Fruit fly (Drosophila melanogaster) whole organism, embryonic: ENCODE data around the gene Upf2.
A peak's percentile ranks its signal among the peaks of the same experiment; 100 is the strongest.

ENCODE experiments used
- BEAF-32 ChIP-seq: fragments of 200-800 bp; sonication (Bioruptor generic); optimal IDR thresholded peaks from 3 replicates; lab custom pipeline; 2017; ENCODE audit warnings: missing biosample characterization, missing genetic modification characterization, mild to moderate bottlenecking, moderate library complexity, missing genetic modification reagents
- CG10209 ChIP-seq: fragments of 200-800 bp; sonication (Bioruptor generic); optimal IDR thresholded peaks from 3 replicates; lab custom pipeline; 2017; ENCODE audit warnings: missing biosample characterization, mild to moderate bottlenecking, missing genetic modification characterization, missing genetic modification reagents
- CG11085 ChIP-seq: fragments of 200-800 bp; sonication (Bioruptor generic); IDR thresholded peaks from 2 replicates; pipeline ENCODE4 v1.3.6; 2022; ENCODE audit warnings: missing biosample characterization, missing genetic modification characterization
- CG11695 ChIP-seq: fragments of 200-800 bp; sonication (Bioruptor generic); IDR thresholded peaks from 3 replicates; pipeline ENCODE4 v1.3.6; 2022; ENCODE audit warnings: missing biosample characterization, missing genetic modification characterization
- CG12659 ChIP-seq: fragments of 200-800 bp; sonication (Bioruptor generic); optimal IDR thresholded peaks from 3 replicates; lab custom pipeline; 2017; ENCODE audit warnings: mild to moderate bottlenecking, missing biosample characterization, missing genetic modification reagents, missing genetic modification characterization
- CG13123 ChIP-seq: fragments of 200-800 bp; sonication (Bioruptor generic); optimal IDR thresholded peaks from 2 replicates; lab custom pipeline; 2016; ENCODE audit warnings: missing biosample characterization, missing genetic modification characterization
- CG13287 ChIP-seq: fragments of 200-800 bp; sonication (Bioruptor generic); IDR thresholded peaks from 2 replicates; pipeline ENCODE4 v1.3.6; 2022; ENCODE audit warnings: missing biosample characterization, missing genetic modification characterization; ENCODE audit not compliant: partially characterized antibody
- CG15601 ChIP-seq: fragments of 200-800 bp; sonication (Bioruptor generic); optimal IDR thresholded peaks from 3 replicates; lab custom pipeline; 2019; ENCODE audit warnings: missing biosample characterization, mild to moderate bottlenecking, missing genetic modification characterization, moderate library complexity
- CG2116 ChIP-seq: fragments of 200-800 bp; sonication (Bioruptor generic); optimal IDR thresholded peaks from 3 replicates; lab custom pipeline; 2018; ENCODE audit warnings: missing biosample characterization, mild to moderate bottlenecking, missing genetic modification characterization
- CG2120 ChIP-seq: fragments of 200-800 bp; sonication (Bioruptor generic); optimal IDR thresholded peaks from 3 replicates; lab custom pipeline; 2016; ENCODE audit warnings: missing biosample characterization, missing genetic modification characterization
- CG2129 ChIP-seq: fragments of 200-800 bp; sonication (Bioruptor generic); IDR thresholded peaks from 2 replicates; pipeline ENCODE4 v1.3.6; 2022; ENCODE audit warnings: missing biosample characterization, missing genetic modification characterization; ENCODE audit not compliant: partially characterized antibody
- CG31388 ChIP-seq: fragments of 200-800 bp; sonication (Bioruptor generic); optimal IDR thresholded peaks from 2 replicates; lab custom pipeline; 2016; ENCODE audit warnings: missing biosample characterization, missing genetic modification characterization
- CG31441 ChIP-seq: fragments of 200-800 bp; sonication (Bioruptor generic); IDR thresholded peaks from 2 replicates; pipeline ENCODE4 v1.3.6; 2022; ENCODE audit warnings: missing biosample characterization, missing genetic modification characterization
- CG3726 ChIP-seq: fragments of 200-800 bp; sonication (Bioruptor generic); IDR thresholded peaks from 3 replicates; pipeline ENCODE4, ENCODE4 v1.3.6; 2022; ENCODE audit warnings: missing biosample characterization, missing genetic modification characterization
- CG43689 ChIP-seq: fragments of 200-800 bp; sonication (Bioruptor generic); IDR thresholded peaks from 2 replicates; pipeline ENCODE4 v1.3.6; 2022; ENCODE audit warnings: missing biosample characterization, missing genetic modification characterization
- CG6254 ChIP-seq: fragments of 200-800 bp; sonication (Bioruptor generic); optimal IDR thresholded peaks from 3 replicates; lab custom pipeline; 2017; ENCODE audit warnings: mild to moderate bottlenecking, missing biosample characterization, missing genetic modification reagents, missing genetic modification characterization
- CG8281 ChIP-seq: fragments of 200-800 bp; sonication (Bioruptor generic); optimal IDR thresholded peaks from 2 replicates; lab custom pipeline; 2018; ENCODE audit warnings: missing biosample characterization, mild to moderate bottlenecking, missing genetic modification characterization, moderate library complexity
- CG8290 ChIP-seq, 3 experiments: fragments of 200-800 bp; sonication (Bioruptor generic); optimal IDR thresholded peaks; 2 replicates each; lab custom pipeline; 2016 to 2019; ENCODE audit warnings: missing biosample characterization in 3 of 3, missing genetic modification characterization in 3 of 3, mild to moderate bottlenecking in 2 of 3, moderate library complexity in 1 of 3
- Dek ChIP-seq: fragments of 200-800 bp; sonication (Bioruptor generic); optimal IDR thresholded peaks from 3 replicates; lab custom pipeline; 2019; ENCODE audit warnings: missing biosample characterization, mild to moderate bottlenecking, missing genetic modification characterization, moderate library complexity
- E2f1 ChIP-seq: fragments of 200-800 bp; sonication (Bioruptor generic); IDR thresholded peaks from 2 replicates; pipeline ENCODE4 v1.3.6; 2022; ENCODE audit warnings: missing biosample characterization, missing genetic modification characterization
- E2f2 ChIP-seq: fragments of 200-800 bp; sonication (Bioruptor generic); IDR thresholded peaks from 2 replicates; pipeline ENCODE4 v1.3.6; 2022; ENCODE audit warnings: missing biosample characterization, missing genetic modification characterization
- Ets65A ChIP-seq: fragments of 200-800 bp; sonication (Bioruptor generic); peaks from one replicate; lab custom pipeline; 2016; ENCODE audit warnings: missing biosample characterization, missing genetic modification characterization
- Ets97D ChIP-seq: fragments of 200-800 bp; sonication (Bioruptor generic); optimal IDR thresholded peaks from 3 replicates; lab custom pipeline; 2016; ENCODE audit warnings: missing biosample characterization, missing genetic modification characterization
- Gsc ChIP-seq: fragments of 200-800 bp; sonication (Bioruptor generic); IDR thresholded peaks from 2 replicates; pipeline ENCODE4 v1.3.6; 2022; ENCODE audit warnings: missing biosample characterization, missing genetic modification characterization
- Hey ChIP-seq: fragments of 200-800 bp; sonication (Bioruptor generic); optimal IDR thresholded peaks from 3 replicates; lab custom pipeline; 2018; ENCODE audit warnings: missing biosample characterization, mild to moderate bottlenecking, missing genetic modification characterization
- HmgZ ChIP-seq: fragments of 200-800 bp; sonication (Bioruptor generic); optimal IDR thresholded peaks from 2 replicates; lab custom pipeline; 2018; ENCODE audit warnings: missing biosample characterization, mild to moderate bottlenecking, missing genetic modification characterization
- Hmr ChIP-seq: fragments of 200-800 bp; sonication (Bioruptor generic); optimal IDR thresholded peaks from 3 replicates; lab custom pipeline; 2017; ENCODE audit warnings: mild to moderate bottlenecking, missing biosample characterization, missing genetic modification reagents, missing genetic modification characterization
- NC2β ChIP-seq: fragments of 200-800 bp; sonication (Bioruptor generic); optimal IDR thresholded peaks from 2 replicates; lab custom pipeline; 2016; ENCODE audit warnings: missing biosample characterization, missing genetic modification characterization
- Oaz ChIP-seq: fragments of 200-800 bp; sonication (Bioruptor generic); IDR thresholded peaks from 2 replicates; pipeline ENCODE4 v1.3.6; 2022; ENCODE audit warnings: missing biosample characterization, missing genetic modification characterization
- Opbp ChIP-seq: fragments of 200-800 bp; sonication (Bioruptor generic); IDR thresholded peaks from 3 replicates; pipeline ENCODE4 v1.3.6; 2022; ENCODE audit warnings: missing biosample characterization, missing genetic modification characterization; ENCODE audit not compliant: partially characterized antibody
- Poxn ChIP-seq: fragments of 200-800 bp; sonication (Bioruptor generic); IDR thresholded peaks from 2 replicates; pipeline ENCODE4 v1.3.6; 2022; ENCODE audit warnings: missing biosample characterization, missing genetic modification characterization
- Xbp1 ChIP-seq: fragments of 200-800 bp; sonication (Bioruptor generic); optimal IDR thresholded peaks from 3 replicates; lab custom pipeline; 2016; ENCODE audit warnings: missing biosample characterization, mild to moderate bottlenecking, missing genetic modification characterization
- Xrp1 ChIP-seq: fragments of 200-800 bp; sonication (Bioruptor generic); IDR thresholded peaks from 2 replicates; pipeline ENCODE4 v1.3.6; 2022; ENCODE audit warnings: missing biosample characterization, missing genetic modification characterization
- YL-1 ChIP-seq: fragments of 200-800 bp; sonication (Bioruptor generic); optimal IDR thresholded peaks from 3 replicates; lab custom pipeline; 2017; ENCODE audit warnings: missing biosample characterization, mild to moderate bottlenecking, missing genetic modification characterization
- ato ChIP-seq: fragments of 200-800 bp; sonication (Bioruptor generic); IDR thresholded peaks from 2 replicates; pipeline ENCODE4 v1.3.6; 2022; ENCODE audit warnings: missing biosample characterization, missing genetic modification characterization; ENCODE audit not compliant: partially characterized antibody
- az2 ChIP-seq: fragments of 200-800 bp; sonication (Bioruptor generic); optimal IDR thresholded peaks from 3 replicates; lab custom pipeline; 2016; ENCODE audit warnings: missing biosample characterization, missing genetic modification characterization
- fd102C ChIP-seq: fragments of 200-800 bp; sonication (Bioruptor generic); optimal IDR thresholded peaks from 2 replicates; lab custom pipeline; 2018; ENCODE audit warnings: missing biosample characterization, mild to moderate bottlenecking, missing genetic modification characterization, moderate library complexity
- fd3F ChIP-seq: fragments of 200-800 bp; sonication (Bioruptor generic); optimal IDR thresholded peaks from 2 replicates; lab custom pipeline; 2018; ENCODE audit warnings: missing biosample characterization, mild to moderate bottlenecking, missing genetic modification characterization, moderate library complexity
- gcm2 ChIP-seq: fragments of 200-800 bp; sonication (Bioruptor generic); optimal IDR thresholded peaks from 2 replicates; lab custom pipeline; 2016; ENCODE audit warnings: missing biosample characterization, missing genetic modification characterization
- h ChIP-seq: fragments of >200 bp; optimal IDR thresholded peaks from 2 replicates; lab custom pipeline; 2017
- ind ChIP-seq: fragments of 200-800 bp; sonication (Bioruptor generic); optimal IDR thresholded peaks from 3 replicates; lab custom pipeline; 2016; ENCODE audit warnings: missing biosample characterization, missing genetic modification characterization
- ken ChIP-seq: fragments of 200-800 bp; sonication (Bioruptor generic); IDR thresholded peaks from 3 replicates; pipeline ENCODE4 v1.3.6; 2022; ENCODE audit warnings: missing biosample characterization, missing genetic modification characterization
- seq ChIP-seq: fragments of 200-800 bp; sonication (Bioruptor generic); IDR thresholded peaks from 2 replicates; pipeline ENCODE4 v1.3.6; 2022; ENCODE audit warnings: missing biosample characterization, missing genetic modification characterization
- sim ChIP-seq: fragments of 200-800 bp; sonication (Bioruptor generic); IDR thresholded peaks from 2 replicates; pipeline ENCODE4 v1.3.6; 2022; ENCODE audit warnings: missing biosample characterization, missing genetic modification characterization
- sr ChIP-seq: fragments of 200-800 bp; sonication (Bioruptor generic); IDR thresholded peaks from 3 replicates; pipeline ENCODE4 v1.3.6; 2022; ENCODE audit warnings: missing biosample characterization, missing genetic modification characterization
- ssp ChIP-seq: fragments of 200-800 bp; sonication (Bioruptor generic); IDR thresholded peaks from 2 replicates; pipeline ENCODE4 v1.3.6; 2022; ENCODE audit warnings: missing biosample characterization, missing genetic modification characterization
- sug ChIP-seq: fragments of 200-800 bp; optimal IDR thresholded peaks from 2 replicates; lab custom pipeline; 2019; ENCODE audit warnings: missing biosample characterization, mild to moderate bottlenecking, missing genetic modification characterization, moderate library complexity
- tna ChIP-seq: fragments of 200-800 bp; sonication (Bioruptor generic); IDR thresholded peaks from 2 replicates; pipeline ENCODE4 v1.3.6; 2022; ENCODE audit warnings: missing biosample characterization, missing genetic modification characterization; ENCODE audit not compliant: partially characterized antibody
- twi ChIP-seq: fragments of 200-800 bp; optimal IDR thresholded peaks from 2 replicates; lab custom pipeline; 2019; ENCODE audit warnings: missing biosample characterization, mild to moderate bottlenecking, missing genetic modification characterization, moderate library complexity
- vvl ChIP-seq: fragments of 200-800 bp; sonication (Bioruptor generic); IDR thresholded peaks from 2 replicates; pipeline ENCODE4 v1.3.6; 2022; ENCODE audit warnings: missing biosample characterization, missing genetic modification characterization

Upf2 gene

DNA sequence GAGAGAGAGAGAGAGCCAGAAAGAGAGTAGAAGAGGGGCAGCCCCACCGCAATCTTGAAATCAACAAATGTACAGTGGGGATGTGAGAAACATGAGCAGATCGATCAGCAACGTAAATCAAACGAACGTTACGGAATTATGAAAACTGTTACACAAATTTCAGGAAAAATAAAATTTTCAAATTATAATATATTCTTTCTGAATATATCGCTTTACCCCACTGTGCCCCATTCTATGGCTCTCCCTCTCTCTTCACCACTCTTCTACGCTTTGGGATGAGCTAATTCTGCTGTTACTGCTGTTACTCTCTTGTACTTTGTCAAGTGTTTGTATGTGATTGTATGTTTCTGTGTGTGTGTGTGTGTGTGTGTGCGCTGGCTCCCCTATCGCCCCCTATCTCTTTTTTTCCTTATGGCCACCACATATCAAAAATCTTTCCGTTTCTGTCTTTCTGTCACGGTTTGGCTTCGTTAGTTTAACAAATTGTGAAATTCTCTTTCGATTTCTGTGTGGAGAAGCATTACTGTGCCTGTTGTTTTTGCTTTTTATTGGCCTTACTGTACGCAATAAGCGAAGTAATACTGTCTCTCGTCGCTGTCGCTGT, 15.9 kb upstream of the Upf2 start (continued):
- TF ChIP-seq sr (GFP tag; lab: Robert Waterston, UW) (peak; percentile 96), ken (peak; percentile 99), ind (GFP tag; lab: Kevin White, UChicago) (peak; percentile 96), CG13123 (GFP tag; lab: Kevin White, UChicago) (peak; percentile 86), Ets97D (GFP tag; lab: Kevin White, UChicago) (peak; percentile 55), CG10209 (GFP tag; lab: Kevin White, UChicago) (peak; percentile 96), ssp (peak; percentile 92), fd3F (GFP tag; lab: Kevin White, UChicago) (peak; percentile 94), Hey (tag; lab: Kevin White, UChicago) (peak; percentile 91), twi (tag; lab: Kevin White, UChicago) (peak; percentile 72), Hmr (GFP tag; lab: Kevin White, UChicago) (peak; percentile 98), CG11085 (GFP tag; lab: Robert Waterston, UW) (peak; percentile 98), CG2129 (no peak), Opbp (GFP tag; lab: Robert Waterston, UW) (0 out of 3 replicates have a peak, but pooled peaks have one; percentile 49), vvl (peak; percentile 99), sug (tag; lab: Kevin White, UChicago) (peak; percentile 86), h (lab: Kevin White, UChicago) (no peak), CG13287 (GFP tag; lab: Robert Waterston, UW) (peak; percentile 65), CG11695 (peak; percentile 98), gcm2 (GFP tag; lab: Kevin White, UChicago) (peak; percentile 95), BEAF-32 (GFP tag; lab: Kevin White, UChicago) (peak; percentile 9), CG31441 (GFP tag; lab: Robert Waterston, UW) (peak; percentile 93), seq (GFP tag; lab: Robert Waterston, UW) (peak; percentile 98), CG3726 (GFP tag; lab: Robert Waterston, UW) (peak; percentile 96), Gsc (peak; percentile 91), Poxn (GFP tag; lab: Robert Waterston, UW) (peak; percentile 93), CG2116 (GFP tag; lab: Kevin White, UChicago) (peak; percentile 75), Dek (peak; percentile 94), E2f1 (GFP tag; lab: Robert Waterston, UW) (peak; percentile 98), NC2β (peak; percentile 81), CG12659 (peak; percentile 97), E2f2 (GFP tag; lab: Robert Waterston, UW) (peak; percentile 87), Oaz (GFP tag; lab: Robert Waterston, UW) (peak; percentile 97), HmgZ (tag; lab: Kevin White, UChicago) (peak; percentile 96), fd102C (GFP tag; lab: Kevin White, UChicago) (peak; percentile 7), CG31388 (GFP tag; lab: Kevin White, UChicago) (peak; percentile 89), Xrp1 (GFP tag; lab: Robert Waterston, UW) (peak; percentile 99), sim (GFP tag; lab: Robert Waterston, UW) (peak; percentile 97), Ets65A (GFP tag; lab: Kevin White, UChicago) (peak; percentile 96), tna (GFP tag; lab: Robert Waterston, UW) (0 out of 2 replicates have a peak, but pooled peaks have one; percentile 8), CG15601 (peak; percentile 91), az2 (GFP tag; lab: Kevin White, UChicago) (peak; percentile 95), CG8290 (GFP tag; optimal IDR thresholded peaks at IDR 0.05; lab: Kevin White, UChicago) (peak; percentile 70), CG8290 (tag; optimal IDR thresholded peaks at IDR 0.05; lab: Kevin White, UChicago) (peak; percentile 35 to 92), CG2120 (peak; percentile 98), YL-1 (GFP tag; lab: Kevin White, UChicago) (peak; percentile 76), CG6254 (GFP tag; lab: Kevin White, UChicago) (peak; percentile 94), ato (GFP tag; lab: Robert Waterston, UW) (no peak; the same call in 1 of the 2 replicates), Xbp1 (GFP tag; lab: Kevin White, UChicago) (peak; percentile 97), CG8281 (tag; lab: Kevin White, UChicago) (peak; percentile 79), CG43689 (peak; percentile 98)
